Worm (Caenorhabditis elegans): ENCODE results near the gene sas-4.
"Not testable (repeated sequence)": the region's sequence is repeated elsewhere in the genome, so short reads cannot be mapped to it uniquely, and the experiment has no call there.

sas-4 gene

ce11 chrIII:8356407-8356881, 38.1 kb upstream of the sas-4 start:
- TF ChIP-seq ces-1 (GFP tag; optimal IDR thresholded peaks at IDR 0.05), result peak; percentile 68
- peak; percentile 64 for TF ChIP-seq unc-120 (tag; optimal IDR thresholded peaks at IDR 0.05; ENCODE audit: poor library complexity, severe bottlenecking)
- peak; percentile 35 for TF ChIP-seq lsy-2 (tag; optimal IDR thresholded peaks at IDR 0.05)
- peak; percentile 71 for TF ChIP-seq unc-62 (GFP tag; optimal IDR thresholded peaks at IDR 0.05)
- no peak for TF ChIP-seq sem-2 (GFP tag; optimal IDR thresholded peaks at IDR 0.05)
- no peak for TF ChIP-seq ceh-39 (tag; optimal IDR thresholded peaks at IDR 0.05)
- no peak for TF ChIP-seq nhr-12 (tag; optimal IDR thresholded peaks at IDR 0.05)
- peak; percentile 28 for TF ChIP-seq nhr-237 (tag; optimal IDR thresholded peaks at IDR 0.05)
- no peak for TF ChIP-seq bed-3 (GFP tag; optimal IDR thresholded peaks at IDR 0.05)
- no peak for TF ChIP-seq nhr-28 (tag; optimal IDR thresholded peaks at IDR 0.05)
- peak; percentile 33 for TF ChIP-seq pha-4 (tag; optimal IDR thresholded peaks at IDR 0.05)
- TF ChIP-seq cnd-1 (tag; optimal IDR thresholded peaks at IDR 0.05), result peak; percentile 78
- TF ChIP-seq M03D4.4 (tag; optimal IDR thresholded peaks at IDR 0.05), result peak; percentile 31
- TF ChIP-seq mep-1 (tag; optimal IDR thresholded peaks at IDR 0.05), result peak; percentile 48
- TF ChIP-seq lin-32 (GFP tag; optimal IDR thresholded peaks at IDR 0.05), result peak; percentile 47
- peak; percentile 62 for TF ChIP-seq mls-2 (tag; optimal IDR thresholded peaks at IDR 0.05)
- TF ChIP-seq ceh-83 (GFP tag; optimal IDR thresholded peaks at IDR 0.05), result no peak
- no peak for TF ChIP-seq snpc-4 (tag; optimal IDR thresholded peaks at IDR 0.05)
- peak; percentile 70 for TF ChIP-seq hlh-1 (tag; optimal IDR thresholded peaks at IDR 0.05)
- no peak for TF ChIP-seq blmp-1 (tag; optimal IDR thresholded peaks at IDR 0.05)
- no peak for TF ChIP-seq drap-1 (GFP tag; optimal IDR thresholded peaks at IDR 0.05)

ce11 chrIII:8355462-8355815, 37.1 kb upstream of the sas-4 start:
- TF ChIP-seq nhr-76 (tag; optimal IDR thresholded peaks at IDR 0.05), result no peak
- no peak for TF ChIP-seq nhr-12 (tag; optimal IDR thresholded peaks at IDR 0.05)

- TF ChIP-seq bed-3 (GFP tag; optimal IDR thresholded peaks at IDR 0.05) (no peak), nhr-237 (tag; optimal IDR thresholded peaks at IDR 0.05) (peak; percentile 69), blmp-1 (tag; optimal IDR thresholded peaks at IDR 0.05) (no peak), elt-1 (tag; optimal IDR thresholded peaks at IDR 0.05; ENCODE audit: borderline replicate concordance, insufficient read depth) (no peak), unc-120 (tag; optimal IDR thresholded peaks at IDR 0.05; ENCODE audit: poor library complexity, severe bottlenecking) (no peak), M03D4.4 (tag; optimal IDR thresholded peaks at IDR 0.05) (no peak), elt-3 (tag; optimal IDR thresholded peaks at IDR 0.05) (peak; percentile 13), ces-1 (GFP tag; optimal IDR thresholded peaks at IDR 0.05) (peak; percentile 50), unc-39 (tag; optimal IDR thresholded peaks at IDR 0.05) (no peak), ham-2 (GFP tag; optimal IDR thresholded peaks at IDR 0.05) (peak; percentile 11), nhr-12 (tag; optimal IDR thresholded peaks at IDR 0.05) (no peak), mep-1 (tag; optimal IDR thresholded peaks at IDR 0.05) (no peak), lin-32 (GFP tag; optimal IDR thresholded peaks at IDR 0.05) (no peak), pha-4 (tag; optimal IDR thresholded peaks at IDR 0.05) (peak; percentile 78), hlh-1 (tag; optimal IDR thresholded peaks at IDR 0.05) (no peak), sem-2 (GFP tag; optimal IDR thresholded peaks at IDR 0.05) (no peak), nhr-76 (tag; optimal IDR thresholded peaks at IDR 0.05) (no peak)
Measured at ce11 chrIII:8354644-8355461, 36.5 kb upstream of the sas-4 start, which contains the start of gene unc-116. TSS of gene unc-116 (minus strand) at chrIII:8355174.

ce11 chrIII:8347822-8348221, 29.4 kb upstream of the sas-4 start, which contains the start of gene clc-29:
TSS of gene clc-29 (minus strand) at chrIII:8347922.
- TF ChIP-seq cnd-1 (tag; optimal IDR thresholded peaks at IDR 0.05); drap-1 (GFP tag; optimal IDR thresholded peaks at IDR 0.05); nhr-12 (tag; optimal IDR thresholded peaks at IDR 0.05): not testable (repeated sequence)

- TF ChIP-seq flh-1 (GFP tag; optimal IDR thresholded peaks at IDR 0.05); nhr-2 (tag; optimal IDR thresholded peaks at IDR 0.05); sem-2 (GFP tag; optimal IDR thresholded peaks at IDR 0.05): not testable (repeated sequence)
Measured at ce11 chrIII:8344283-8344682, 25.9 kb upstream of the sas-4 start, which contains the start of gene ZC262.7. TSS of gene ZC262.7 (minus strand) at chrIII:8344336.
